Worm (Caenorhabditis elegans) whole organism, L4/young adult: ENCODE results near the gene F41B5.12.

Experiments
- W03F9.2 ChIP-seq: fragments of 150-350 bp; optimal IDR thresholded peaks from 2 replicates; lab custom pipeline; 2014; ENCODE audit warnings: missing biosample characterization, missing genetic modification characterization
- dao-5 ChIP-seq: sonication (generic microtip); optimal IDR thresholded peaks from 2 replicates; lab custom pipeline; 2016; ENCODE audit warnings: missing genotype, missing genetic modification characterization, moderate library complexity, missing compliant biosample characterization
- him-1 ChIP-seq: sonication (generic microtip); optimal IDR thresholded peaks from 2 replicates; lab custom pipeline; 2016; ENCODE audit warnings: missing genotype, missing genetic modification reagents, missing genetic modification characterization, missing compliant biosample characterization

DNA sequence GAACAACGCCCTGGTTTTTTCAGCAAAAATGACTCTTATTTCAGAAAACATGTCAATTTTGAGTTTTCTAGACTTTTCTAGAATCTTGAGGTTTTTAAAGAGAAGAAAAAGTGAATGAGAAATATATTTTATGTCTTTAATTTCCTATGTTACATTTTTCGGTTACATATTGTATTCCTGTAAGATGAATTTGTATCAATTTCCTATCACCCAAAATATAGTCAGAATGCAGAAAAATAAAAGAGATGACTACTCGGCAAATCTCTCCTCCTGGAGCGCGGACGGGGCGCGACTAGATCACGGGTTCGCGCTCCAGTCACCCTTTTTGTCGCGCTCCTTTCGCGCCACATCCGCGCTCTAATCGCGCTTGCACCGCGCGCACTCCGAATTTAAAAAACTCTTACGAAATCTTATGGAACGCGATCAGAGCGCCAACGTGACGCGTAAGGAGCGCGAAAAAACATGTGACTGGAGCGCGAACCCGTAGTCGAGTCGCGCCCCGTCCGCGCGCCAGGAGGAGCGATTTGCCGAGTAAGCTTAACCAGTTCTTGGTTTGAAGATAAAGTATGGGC is 6.1 kb upstream of the F41B5.12 start, which contains the start of gene str-253:
- TF ChIP-seq him-1 (tag; lab: Kevin White, UChicago) (no peak), W03F9.2 (tag; lab: Kevin White, UChicago) (no peak), dao-5 (tag; lab: Kevin White, UChicago) (no peak)
